Fruit fly (Drosophila melanogaster): Measurements from ENCODE around the gene CG15478.

The CG15478 gene

dm6 chrX:7696711-7697654, 20.7 kb downstream of the CG15478 start (continued):
- TF ChIP-seq CG2678 (tag; optimal IDR thresholded peaks at IDR 0.05) = peak; percentile 96
- peak; percentile 97 for TF ChIP-seq Hmr (GFP tag; optimal IDR thresholded peaks at IDR 0.05)
- no peak for TF ChIP-seq Doc3 (GFP tag; IDR thresholded peaks at IDR 0.05; ENCODE audit: partially characterized antibody)
- peak; percentile 56 for TF ChIP-seq CG18764 (GFP tag; optimal IDR thresholded peaks at IDR 0.05)
- TF ChIP-seq CG31441 (GFP tag; IDR thresholded peaks at IDR 0.05) = peak; percentile 85
- TF ChIP-seq org-1 (GFP tag; optimal IDR thresholded peaks at IDR 0.05) = peak; percentile 90
- TF ChIP-seq tio (GFP tag; optimal IDR thresholded peaks at IDR 0.05) = peak; percentile 73
- TF ChIP-seq hkb (optimal IDR thresholded peaks at IDR 0.05) = no peak
- TF ChIP-seq hkb (GFP tag; IDR thresholded peaks at IDR 0.05) = peak; percentile 89
- peak; percentile 81 for TF ChIP-seq klu (GFP tag; IDR thresholded peaks at IDR 0.05)
- TF ChIP-seq MTF-1 (GFP tag; optimal IDR thresholded peaks at IDR 0.05; ENCODE audit: borderline replicate concordance) = peak; percentile 79
- TF ChIP-seq CG3726 (GFP tag; IDR thresholded peaks at IDR 0.05) = 0 out of 3 replicates have a peak, but pooled peaks have one; percentile 64
- peak; percentile 75 for TF ChIP-seq CG4730 (GFP tag; IDR thresholded peaks at IDR 0.05)
- peak; percentile 94 for TF ChIP-seq Ada2b (GFP tag; IDR thresholded peaks at IDR 0.05)
- TF ChIP-seq CG6765 (GFP tag; optimal IDR thresholded peaks at IDR 0.05) = peak; percentile 95
- TF ChIP-seq Atf-2 (GFP tag; optimal IDR thresholded peaks at IDR 0.05) = peak; percentile 78
- no peak for TF ChIP-seq prd (optimal IDR thresholded peaks at IDR 0.05)
- TF ChIP-seq prd (GFP tag; IDR thresholded peaks at IDR 0.05) = peak; percentile 89
- TF ChIP-seq Atf3 (GFP tag; optimal IDR thresholded peaks at IDR 0.05) = peak; percentile 65
- peak; percentile 73 for TF ChIP-seq CG43689 (GFP tag; IDR thresholded peaks at IDR 0.05)
- TF ChIP-seq gsb (GFP tag; IDR thresholded peaks at IDR 0.05) = peak; percentile 88
- TF ChIP-seq lola (GFP tag; optimal IDR thresholded peaks at IDR 0.05) = peak in 1 of 3 experiments; percentile 37
- TF ChIP-seq bsh (GFP tag; optimal IDR thresholded peaks at IDR 0.05) = peak; percentile 76 to 88
- peak; percentile 78 for TF ChIP-seq esg (GFP tag; conservative IDR thresholded peaks at IDR 0.05)
- peak; percentile 83 for TF ChIP-seq ken (GFP tag; IDR thresholded peaks at IDR 0.05)
- peak; percentile 59 for TF ChIP-seq CG6654 (GFP tag; optimal IDR thresholded peaks at IDR 0.05)
- peak; percentile 54 for TF ChIP-seq croc (GFP tag; conservative IDR thresholded peaks at IDR 0.05)
- TF ChIP-seq fd3F (GFP tag; optimal IDR thresholded peaks at IDR 0.05) = peak; percentile 94
- peak; percentile 47 for TF ChIP-seq HLHmδ (GFP tag; optimal IDR thresholded peaks at IDR 0.05)
- no peak; the same call in 1 of the 2 replicates for TF ChIP-seq chm (GFP tag; IDR thresholded peaks at IDR 0.05)
- TF ChIP-seq CG12155 (GFP tag; optimal IDR thresholded peaks at IDR 0.05) = peak; percentile 89
- peak; percentile 40 for TF ChIP-seq CG2202 (tag; optimal IDR thresholded peaks at IDR 0.05)
- TF ChIP-seq CG4617 (GFP tag; optimal IDR thresholded peaks at IDR 0.05; ENCODE audit: borderline replicate concordance) = peak; percentile 45
- TF ChIP-seq Nf-YB (GFP tag; optimal IDR thresholded peaks at IDR 0.05) = peak; percentile 69
- TF ChIP-seq CG9932 (GFP tag; IDR thresholded peaks at IDR 0.05) = peak; percentile 96
- TF ChIP-seq CG1832 (GFP tag; optimal IDR thresholded peaks at IDR 0.05) = no peak
- peak in 1 of 2 experiments; percentile 69 for TF ChIP-seq Eip74EF (GFP tag; optimal IDR thresholded peaks at IDR 0.05)
- TF ChIP-seq Lim3 (GFP tag; IDR thresholded peaks at IDR 0.05) = 0 out of 2 replicates have a peak, but pooled peaks have one; percentile 14
- no peak for TF ChIP-seq CG10565 (GFP tag; optimal IDR thresholded peaks at IDR 0.05)
- TF ChIP-seq unc-4 (GFP tag; IDR thresholded peaks at IDR 0.05; ENCODE audit: partially characterized antibody) = no peak
- TF ChIP-seq wek (GFP tag; optimal IDR thresholded peaks at IDR 0.05) = no peak
- no peak for TF ChIP-seq ato (GFP tag; IDR thresholded peaks at IDR 0.05; ENCODE audit: partially characterized antibody)
- no peak for TF ChIP-seq aop (GFP tag; IDR thresholded peaks at IDR 0.05)
- TF ChIP-seq emc (GFP tag; optimal IDR thresholded peaks at IDR 0.05) = peak; percentile 66
- peak; percentile 56 for TF ChIP-seq jing (GFP tag; optimal IDR thresholded peaks at IDR 0.05)
- TF ChIP-seq bcd (GFP tag; optimal IDR thresholded peaks at IDR 0.05) = peak; percentile 90
- no peak for TF ChIP-seq mld (GFP tag; IDR thresholded peaks at IDR 0.05; ENCODE audit: partially characterized antibody)
- peak; percentile 56; the same call in 1 of the 2 replicates for TF ChIP-seq ap (GFP tag; IDR thresholded peaks at IDR 0.05)

Measured in whole organism, embryonic.